Fruit fly (Drosophila melanogaster): ENCODE measurements around the gene Pi4KIIIalpha.
A peak's percentile ranks its signal among the peaks of the same experiment; 100 is the strongest.

The Pi4KIIIalpha gene

dm6 chrX:2591315-2591999 lies 33.1 kb upstream of the Pi4KIIIalpha start:
- TF ChIP-seq CG32772 (GFP tag; IDR thresholded peaks at IDR 0.05) (no peak), CG16863 (GFP tag; optimal IDR thresholded peaks at IDR 0.05) (no peak), z (GFP tag; IDR thresholded peaks at IDR 0.05) (no peak), dmrt99B (tag; optimal IDR thresholded peaks at IDR 0.05) (peak; percentile 36), repo (GFP tag; optimal IDR thresholded peaks at IDR 0.05) (no peak), Hmr (GFP tag; optimal IDR thresholded peaks at IDR 0.05) (peak; percentile 56), Meics (GFP tag; optimal IDR thresholded peaks at IDR 0.05) (peak; percentile 72), CG30403 (GFP tag; optimal IDR thresholded peaks at IDR 0.05) (peak; percentile 45), ci (GFP tag; IDR thresholded peaks at IDR 0.05) (no peak), E2f2 (GFP tag; IDR thresholded peaks at IDR 0.05) (no peak), CG17361 (GFP tag; IDR thresholded peaks at IDR 0.05) (peak; percentile 54; the same call in 2 of the 3 replicates), NFAT (GFP tag; IDR thresholded peaks at IDR 0.05) (no peak), lab (GFP tag; optimal IDR thresholded peaks at IDR 0.05) (peak; percentile 68), CG17612 (GFP tag; IDR thresholded peaks at IDR 0.05) (0 out of 2 replicates have a peak, but pooled peaks have one; percentile 32), Dek (tag; optimal IDR thresholded peaks at IDR 0.05) (no peak), CG15514 (GFP tag; optimal IDR thresholded peaks at IDR 0.05) (peak; percentile 27), esg (GFP tag; conservative IDR thresholded peaks at IDR 0.05) (0 out of 2 replicates have a peak, but pooled peaks have one; percentile 16), tap (tag; optimal IDR thresholded peaks at IDR 0.05) (no peak), Hand (GFP tag; optimal IDR thresholded peaks at IDR 0.05) (peak; percentile 43), Fer3 (tag; optimal IDR thresholded peaks at IDR 0.05) (peak; percentile 8), CG31224 (GFP tag; IDR thresholded peaks at IDR 0.05) (0 out of 2 replicates have a peak, but pooled peaks have one; percentile 24), CG15073 (GFP tag; optimal IDR thresholded peaks at IDR 0.05) (no peak), CG9437 (GFP tag; optimal IDR thresholded peaks at IDR 0.05) (peak; percentile 31), sug (tag; optimal IDR thresholded peaks at IDR 0.05) (peak; percentile 75), CG34376 (GFP tag; optimal IDR thresholded peaks at IDR 0.05) (peak; percentile 23), dpn (GFP tag; optimal IDR thresholded peaks at IDR 0.05) (peak; percentile 9 to 37), CG3838 (GFP tag; optimal IDR thresholded peaks at IDR 0.05) (no peak), CG18599 (GFP tag; optimal IDR thresholded peaks at IDR 0.05) (peak; percentile 73), CG18262 (tag; optimal IDR thresholded peaks at IDR 0.05) (peak; percentile 15), Ets65A (GFP tag) (peak; percentile 80), ATbp (GFP tag; optimal IDR thresholded peaks at IDR 0.05) (no peak), cwo (GFP tag; optimal IDR thresholded peaks at IDR 0.05) (peak; percentile 7), Adf1 (GFP tag; IDR thresholded peaks at IDR 0.05) (0 out of 2 replicates have a peak, but pooled peaks have one; percentile 22), nmo (GFP tag; optimal IDR thresholded peaks at IDR 0.05) (peak; percentile 29), CG9727 (GFP tag; optimal IDR thresholded peaks at IDR 0.05) (peak; percentile 57), CG3281 (GFP tag; optimal IDR thresholded peaks at IDR 0.05) (peak; percentile 64), NfI (GFP tag; optimal IDR thresholded peaks at IDR 0.05) (peak; percentile 35), prd (optimal IDR thresholded peaks at IDR 0.05) (no peak), prd (GFP tag; IDR thresholded peaks at IDR 0.05) (peak; percentile 33; the same call in 1 of the 3 replicates), pfk (GFP tag; optimal IDR thresholded peaks at IDR 0.05) (no peak), CG9817 (tag; optimal IDR thresholded peaks at IDR 0.05) (peak; percentile 28), hkb (optimal IDR thresholded peaks at IDR 0.05) (no peak), hkb (GFP tag; IDR thresholded peaks at IDR 0.05) (peak; percentile 29; the same call in 1 of the 2 replicates), CG17359 (tag; optimal IDR thresholded peaks at IDR 0.05) (peak; percentile 16), Atf6 (GFP tag; IDR thresholded peaks at IDR 0.05) (0 out of 2 replicates have a peak, but pooled peaks have one; percentile 22), CG7987 (GFP tag; optimal IDR thresholded peaks at IDR 0.05) (no peak), Pdp1 (GFP tag; optimal IDR thresholded peaks at IDR 0.05) (peak; percentile 7 to 35), CG9609 (GFP tag; optimal IDR thresholded peaks at IDR 0.05) (peak; percentile 12), CG15269 (tag; optimal IDR thresholded peaks at IDR 0.05) (peak; percentile 63)
